Worm (Caenorhabditis elegans) whole organism, L2 larva: ENCODE measurements around the gene slc-17.8.
"Not testable (repeated sequence)": the region's sequence is repeated elsewhere in the genome, so short reads cannot be mapped to it uniquely, and the experiment has no call there.

Source experiments
- F13H6.1 ChIP-seq: sonication (generic microtip); optimal IDR thresholded peaks from 2 replicates; lab custom pipeline; 2016; ENCODE audit warnings: missing genetic modification characterization, missing compliant biosample characterization
- Y55F3AM.14 ChIP-seq: fragments of 200-800 bp; sonication (Bioruptor generic); optimal IDR thresholded peaks from 2 replicates; lab custom pipeline; 2018; ENCODE audit warnings: mild to moderate bottlenecking, missing genetic modification characterization, missing compliant biosample characterization
- ZK546.5 ChIP-seq: sonication (generic microtip); optimal IDR thresholded peaks from 2 replicates; lab custom pipeline; 2017; ENCODE audit warnings: missing biosample characterization, missing genetic modification characterization
- alr-1 ChIP-seq: fragments of 150-350 bp; optimal IDR thresholded peaks from 2 replicates; lab custom pipeline; 2014; ENCODE audit warnings: missing biosample characterization, missing genetic modification characterization
- aly-2 ChIP-seq: fragments of 150-350 bp; optimal IDR thresholded peaks from 2 replicates; lab custom pipeline; 2014; ENCODE audit warnings: missing biosample characterization, missing genetic modification characterization
- ama-1 ChIP-seq: fragments of 150-350 bp; optimal IDR thresholded peaks from 2 replicates; lab custom pipeline; 2018; ENCODE audit warnings: inconsistent platforms
- ceh-16 ChIP-seq: fragments of 150-350 bp; optimal IDR thresholded peaks from 2 replicates; lab custom pipeline; 2014; ENCODE audit warnings: missing biosample characterization, missing genetic modification characterization
- ceh-82 ChIP-seq: fragments of 150-350 bp; optimal IDR thresholded peaks from 2 replicates; lab custom pipeline; 2014; ENCODE audit warnings: missing biosample characterization, missing genetic modification characterization
- egl-27 ChIP-seq: sonication (generic microtip); optimal IDR thresholded peaks from 3 replicates; lab custom pipeline; 2017; ENCODE audit warnings: missing biosample characterization, missing genetic modification reagents, missing genetic modification characterization
- elt-1 ChIP-seq: fragments of 150-350 bp; optimal IDR thresholded peaks from 2 replicates; lab custom pipeline; 2014; ENCODE audit warnings: missing biosample characterization, missing genetic modification characterization
- gmeb-1 ChIP-seq: fragments of 150-350 bp; optimal IDR thresholded peaks from 2 replicates; lab custom pipeline; 2014; ENCODE audit warnings: missing biosample characterization, missing genetic modification characterization
- lin-11 ChIP-seq: fragments of 150-350 bp; sonication (generic microtip); optimal IDR thresholded peaks from 2 replicates; lab custom pipeline; 2014; ENCODE audit warnings: missing biosample characterization, missing genetic modification characterization, inconsistent platforms, mixed read lengths
- lin-13 ChIP-seq: fragments of 150-350 bp; optimal IDR thresholded peaks from 2 replicates; lab custom pipeline; 2014; ENCODE audit warnings: missing biosample characterization, missing genetic modification reagents, missing genetic modification characterization
- lsy-2 ChIP-seq, 2 experiments: fragments of 150-350 bp in 1 of 2; sonication (generic microtip) in 1 of 2; optimal IDR thresholded peaks; 2 replicates each; lab custom pipeline; 2014 to 2017; ENCODE audit warnings: missing biosample characterization in 2 of 2, missing genetic modification characterization in 2 of 2
- mab-5 ChIP-seq: fragments of 150-350 bp; optimal IDR thresholded peaks from 2 replicates; lab custom pipeline; 2014; ENCODE audit warnings: missing biosample characterization, missing genetic modification characterization
- mbf-1 ChIP-seq: sonication (generic microtip); optimal IDR thresholded peaks from 2 replicates; lab custom pipeline; 2017; ENCODE audit warnings: missing biosample characterization, missing genetic modification characterization
- nhr-11 ChIP-seq: fragments of 150-350 bp; optimal IDR thresholded peaks from 2 replicates; lab custom pipeline; 2014; ENCODE audit warnings: missing biosample characterization, missing genetic modification characterization
- nhr-12 ChIP-seq: fragments of 150-350 bp; optimal IDR thresholded peaks from 2 replicates; lab custom pipeline; 2014; ENCODE audit warnings: missing biosample characterization, missing genetic modification characterization
- nhr-21 ChIP-seq: fragments of 150-350 bp; optimal IDR thresholded peaks from 2 replicates; lab custom pipeline; 2014; ENCODE audit warnings: missing biosample characterization, missing genetic modification characterization
- nhr-23 ChIP-seq: fragments of 150-350 bp; optimal IDR thresholded peaks from 2 replicates; lab custom pipeline; 2014; ENCODE audit warnings: missing biosample characterization, missing genetic modification reagents, missing genetic modification characterization
- nhr-237 ChIP-seq: fragments of 150-350 bp; optimal IDR thresholded peaks from 2 replicates; lab custom pipeline; 2014; ENCODE audit warnings: missing biosample characterization, missing genetic modification characterization
- nhr-25 ChIP-seq: fragments of 150-350 bp; sonication (generic microtip); optimal IDR thresholded peaks from 3 replicates; lab custom pipeline; 2014; ENCODE audit warnings: missing biosample characterization, missing genetic modification characterization
- nhr-6 ChIP-seq: fragments of 150-350 bp; optimal IDR thresholded peaks from 2 replicates; lab custom pipeline; 2014; ENCODE audit warnings: missing biosample characterization, missing genetic modification characterization
- nhr-77 ChIP-seq: fragments of 150-350 bp; optimal IDR thresholded peaks from 2 replicates; lab custom pipeline; 2014; ENCODE audit warnings: missing biosample characterization, missing genetic modification characterization
- sem-4 ChIP-seq: fragments of 150-350 bp; optimal IDR thresholded peaks from 2 replicates; lab custom pipeline; 2014; ENCODE audit warnings: missing biosample characterization, missing genetic modification reagents, missing genetic modification characterization
- skn-1 ChIP-seq: sonication (generic microtip); optimal IDR thresholded peaks from 2 replicates; lab custom pipeline; 2017; ENCODE audit warnings: missing biosample characterization, missing genetic modification characterization
- sma-9 ChIP-seq, 2 experiments: fragments of 150-350 bp in 1 of 2; sonication (generic microtip) in 1 of 2; optimal IDR thresholded peaks; 2 replicates each; lab custom pipeline; 2014 to 2016; ENCODE audit warnings: missing genetic modification characterization in 2 of 2, mild to moderate bottlenecking in 1 of 2, missing biosample characterization in 1 of 2, missing compliant biosample characterization in 1 of 2, missing genetic modification reagents in 1 of 2, moderate library complexity in 1 of 2
- snpc-4 ChIP-seq: fragments of 150-350 bp; optimal IDR thresholded peaks from 2 replicates; lab custom pipeline; 2014; ENCODE audit warnings: missing biosample characterization, missing genetic modification characterization
- unc-55 ChIP-seq: fragments of 150-350 bp; sonication (generic microtip); optimal IDR thresholded peaks from 3 replicates; lab custom pipeline; 2014; ENCODE audit warnings: missing biosample characterization, missing genetic modification reagents, missing genetic modification characterization
- zag-1 ChIP-seq: fragments of 150-350 bp; optimal IDR thresholded peaks from 2 replicates; lab custom pipeline; 2014; ENCODE audit warnings: missing biosample characterization, missing genetic modification characterization
- ztf-1 ChIP-seq: fragments of 200-800 bp; sonication (Bioruptor generic); conservative IDR thresholded peaks from 2 replicates; pipeline ENCODE4 v1.3.6; 2022; ENCODE audit warnings: missing genetic modification characterization, missing compliant biosample characterization

The slc-17.8 gene

ce11 chrV:8552460-8552859 lies 7.1 kb upstream of the slc-17.8 start, which contains the start of gene acr-15:
acr-15 (plus strand) TSS chrV:8552695.
- no peak for TF ChIP-seq Y55F3AM.14 (GFP tag; lab: Kevin White, UChicago)
- TF ChIP-seq zag-1 (tag; lab: Kevin White, UChicago): no peak
- TF ChIP-seq ceh-82 (tag; lab: Kevin White, UChicago): no peak
- TF ChIP-seq lin-11 (tag; lab: Kevin White, UChicago): no peak
- TF ChIP-seq sma-9 (GFP tag; optimal IDR thresholded peaks at IDR 0.05; lab: Kevin White, UChicago): peak; percentile 24
- TF ChIP-seq sma-9 (tag; optimal IDR thresholded peaks at IDR 0.05; lab: Kevin White, UChicago): no peak

- TF ChIP-seq nhr-6: no peak
- no peak for TF ChIP-seq lin-13
- no peak for TF ChIP-seq ceh-16 (tag; lab: Kevin White, UChicago)
- no peak for TF ChIP-seq nhr-77 (tag; lab: Kevin White, UChicago)
- no peak for TF ChIP-seq gmeb-1 (tag; lab: Kevin White, UChicago)
- no peak for TF ChIP-seq snpc-4 (tag; lab: Kevin White, UChicago)
- TF ChIP-seq sem-4 (tag; lab: Kevin White, UChicago): no peak
- no peak for TF ChIP-seq skn-1 (tag; lab: Kevin White, UChicago)
- TF ChIP-seq aly-2 (tag; lab: Kevin White, UChicago): no peak
- no peak for TF ChIP-seq ceh-82 (tag; lab: Kevin White, UChicago)
- no peak for TF ChIP-seq ama-1 (lab: Kevin White, UChicago)
- TF ChIP-seq nhr-21 (tag; lab: Kevin White, UChicago): no peak
- no peak for TF ChIP-seq nhr-237 (tag; lab: Kevin White, UChicago)
- no peak for TF ChIP-seq F13H6.1
- TF ChIP-seq alr-1 (tag; lab: Kevin White, UChicago): no peak
- TF ChIP-seq nhr-12 (tag; lab: Kevin White, UChicago): no peak
- TF ChIP-seq mbf-1 (tag; lab: Kevin White, UChicago): no peak
- no peak for TF ChIP-seq nhr-25 (tag; lab: Kevin White, UChicago)
- no peak for TF ChIP-seq ZK546.5 (tag; lab: Kevin White, UChicago)
- no peak for TF ChIP-seq egl-27 (tag; lab: Kevin White, UChicago)
Observed at ce11 chrV:8548989-8549388, 3.6 kb upstream of the slc-17.8 start, which contains the start of gene stdh-4. stdh-4 (plus strand) TSS chrV:8549289.

DNA sequence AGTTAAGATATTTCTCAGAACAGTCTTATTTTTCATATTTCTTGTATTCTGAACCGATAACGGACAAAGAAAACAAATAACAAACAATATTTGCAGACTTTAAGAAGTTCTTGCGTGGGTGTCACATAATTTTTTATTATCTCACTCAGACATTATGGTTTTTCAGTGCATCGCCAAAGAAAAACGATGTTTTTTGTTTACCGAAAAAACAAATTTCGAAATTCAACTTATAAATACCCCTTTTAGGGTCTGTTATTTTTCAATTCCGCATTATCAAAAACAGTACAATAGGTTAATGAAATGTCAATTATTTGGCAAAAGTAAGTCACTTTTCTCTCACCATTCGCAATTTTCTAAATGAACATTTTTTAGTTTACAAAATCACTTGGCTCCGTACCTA lies 8.3 kb downstream of the slc-17.8 start, which contains the start of gene otpl-4:
Gene otpl-4 (plus strand): TSS at position 301 of the 400 bp plus-strand sequence.
- TF ChIP-seq nhr-11: no peak
- TF ChIP-seq nhr-23: no peak

DNA sequence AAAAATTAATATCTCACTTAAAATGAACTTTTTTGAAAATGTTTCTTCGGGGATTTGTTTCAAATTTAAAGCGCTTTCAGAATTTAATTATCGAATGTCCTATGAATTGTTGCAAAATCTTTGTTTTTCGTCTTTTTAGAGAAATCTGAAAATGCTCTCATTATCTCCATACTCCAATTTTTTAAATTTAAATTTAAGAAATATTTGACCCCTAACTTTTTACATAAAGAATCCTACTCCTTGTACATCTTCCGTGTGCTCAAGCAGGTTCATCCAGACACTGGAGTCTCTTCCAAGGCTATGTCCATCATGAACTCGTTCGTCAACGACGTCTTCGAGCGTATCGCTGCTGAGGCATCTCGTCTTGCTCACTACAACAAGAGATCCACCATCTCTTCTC lies 9.2 kb downstream of the slc-17.8 start, which contains the start of gene his-39:
Gene his-39 (plus strand): TSS at position 301 of the 400 bp plus-strand sequence.
- TF ChIP-seq sem-4 (tag; lab: Kevin White, UChicago) (no peak), skn-1 (tag; lab: Kevin White, UChicago) (no peak), nhr-21 (tag; lab: Kevin White, UChicago) (no peak), lsy-2 (tag; optimal IDR thresholded peaks at IDR 0.05; lab: Kevin White, UChicago) (no peak), unc-55 (GFP tag; lab: Kevin White, UChicago) (no peak), ztf-1 (no peak), F13H6.1 (no peak), zag-1 (tag; lab: Kevin White, UChicago) (no peak), lin-11 (tag; lab: Kevin White, UChicago) (no peak), elt-1 (tag; lab: Kevin White, UChicago) (no peak)

ce11 chrV:8534534-8535283 lies 10.7 kb downstream of the slc-17.8 start, which contains the start of the genes his-6 and his-5:
his-6 (minus strand) TSS chrV:8534977.
his-5 (plus strand) TSS chrV:8535214.
- TF ChIP-seq F13H6.1 (peak; percentile 4), ceh-16 (tag; lab: Kevin White, UChicago) (peak; percentile 40), sma-9 (GFP tag; optimal IDR thresholded peaks at IDR 0.05; lab: Kevin White, UChicago) (peak; percentile 26)
- TF ChIP-seq sma-9 (tag; optimal IDR thresholded peaks at IDR 0.05; lab: Kevin White, UChicago): not testable (repeated sequence)

DNA sequence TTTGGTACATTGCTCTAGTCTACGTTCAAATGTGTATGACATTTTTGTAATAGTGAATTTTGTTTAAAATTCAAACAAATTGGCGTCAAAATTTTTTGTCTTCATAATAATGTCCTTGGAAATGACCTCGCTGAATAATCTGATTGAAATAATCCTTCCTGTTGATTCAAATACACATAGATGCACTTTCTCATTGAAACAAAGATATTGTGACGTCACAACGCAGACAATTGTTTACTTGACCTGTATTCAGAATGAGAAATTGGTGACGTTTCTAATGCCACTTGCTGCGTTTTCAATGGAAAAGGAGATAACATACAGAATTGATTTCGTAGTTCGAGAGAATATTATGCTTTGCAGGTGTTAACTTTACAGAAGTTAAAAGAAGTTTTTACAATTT lies 11.5 kb downstream of the slc-17.8 start:
- TF ChIP-seq nhr-25 (tag; lab: Kevin White, UChicago): no peak
- no peak for TF ChIP-seq lin-13
- TF ChIP-seq nhr-23: no peak
- no peak for TF ChIP-seq Y55F3AM.14 (GFP tag; lab: Kevin White, UChicago)
- no peak for TF ChIP-seq nhr-237 (tag; lab: Kevin White, UChicago)
- TF ChIP-seq ceh-16 (tag; lab: Kevin White, UChicago): no peak
- TF ChIP-seq mab-5: no peak
- TF ChIP-seq skn-1 (tag; lab: Kevin White, UChicago): no peak
- TF ChIP-seq aly-2 (tag; lab: Kevin White, UChicago): no peak
